Worm (Caenorhabditis elegans) whole organism, L2 larva: ENCODE measurements around the gene rab-35.

Source experiments
- C34F6.9 ChIP-seq: fragments of 150-350 bp; optimal IDR thresholded peaks from 2 replicates; lab custom pipeline; 2014; ENCODE audit warnings: missing biosample characterization, missing genetic modification characterization
- F13H6.1 ChIP-seq: sonication (generic microtip); optimal IDR thresholded peaks from 2 replicates; lab custom pipeline; 2016; ENCODE audit warnings: missing genetic modification characterization, missing compliant biosample characterization
- R02D3.7 ChIP-seq: fragments of 150-350 bp; optimal IDR thresholded peaks from 2 replicates; lab custom pipeline; 2014; ENCODE audit warnings: missing biosample characterization, missing genetic modification characterization
- Y55F3AM.14 ChIP-seq: fragments of 200-800 bp; sonication (Bioruptor generic); optimal IDR thresholded peaks from 2 replicates; lab custom pipeline; 2018; ENCODE audit warnings: mild to moderate bottlenecking, missing genetic modification characterization, missing compliant biosample characterization
- ZK546.5 ChIP-seq: sonication (generic microtip); optimal IDR thresholded peaks from 2 replicates; lab custom pipeline; 2017; ENCODE audit warnings: missing biosample characterization, missing genetic modification characterization
- alr-1 ChIP-seq: fragments of 150-350 bp; optimal IDR thresholded peaks from 2 replicates; lab custom pipeline; 2014; ENCODE audit warnings: missing biosample characterization, missing genetic modification characterization
- ama-1 ChIP-seq: fragments of 150-350 bp; optimal IDR thresholded peaks from 2 replicates; lab custom pipeline; 2018; ENCODE audit warnings: inconsistent platforms
- blmp-1 ChIP-seq: sonication (generic microtip); optimal IDR thresholded peaks from 2 replicates; lab custom pipeline; 2017; ENCODE audit warnings: missing genetic modification characterization, mild to moderate bottlenecking, missing compliant biosample characterization, antibody characterized with exemption, moderate library complexity; ENCODE audit not compliant: insufficient read depth
- ceh-16 ChIP-seq: fragments of 150-350 bp; optimal IDR thresholded peaks from 2 replicates; lab custom pipeline; 2014; ENCODE audit warnings: missing biosample characterization, missing genetic modification characterization
- ceh-82 ChIP-seq: fragments of 150-350 bp; optimal IDR thresholded peaks from 2 replicates; lab custom pipeline; 2014; ENCODE audit warnings: missing biosample characterization, missing genetic modification characterization
- elt-1 ChIP-seq: fragments of 150-350 bp; optimal IDR thresholded peaks from 2 replicates; lab custom pipeline; 2014; ENCODE audit warnings: missing biosample characterization, missing genetic modification characterization
- elt-3 ChIP-seq: sonication (generic microtip); optimal IDR thresholded peaks from 2 replicates; lab custom pipeline; 2017; ENCODE audit warnings: missing biosample characterization, missing genetic modification characterization
- gmeb-1 ChIP-seq: fragments of 150-350 bp; optimal IDR thresholded peaks from 2 replicates; lab custom pipeline; 2014; ENCODE audit warnings: missing biosample characterization, missing genetic modification characterization
- lin-11 ChIP-seq: fragments of 150-350 bp; sonication (generic microtip); optimal IDR thresholded peaks from 2 replicates; lab custom pipeline; 2014; ENCODE audit warnings: missing biosample characterization, missing genetic modification characterization, inconsistent platforms, mixed read lengths
- lin-39 ChIP-seq: fragments of 150-350 bp; optimal IDR thresholded peaks from 2 replicates; lab custom pipeline; 2014; ENCODE audit warnings: missing biosample characterization, missing genetic modification reagents, missing genetic modification characterization
- lsy-2 ChIP-seq, 2 experiments: fragments of 150-350 bp in 1 of 2; sonication (generic microtip) in 1 of 2; optimal IDR thresholded peaks; 2 replicates each; lab custom pipeline; 2014 to 2017; ENCODE audit warnings: missing biosample characterization in 2 of 2, missing genetic modification characterization in 2 of 2
- mdl-1 ChIP-seq, 2 experiments: fragments of 150-350 bp in 1 of 2; sonication (generic microtip) in 1 of 2; optimal IDR thresholded peaks; 2 replicates each; lab custom pipeline; 2017; ENCODE audit warnings: missing biosample characterization in 2 of 2, missing genetic modification characterization in 2 of 2
- nhr-10 ChIP-seq: sonication (generic microtip); optimal IDR thresholded peaks from 2 replicates; lab custom pipeline; 2017; ENCODE audit warnings: missing biosample characterization, missing genetic modification characterization
- nhr-11 ChIP-seq: fragments of 150-350 bp; optimal IDR thresholded peaks from 2 replicates; lab custom pipeline; 2014; ENCODE audit warnings: missing biosample characterization, missing genetic modification characterization
- nhr-12 ChIP-seq: fragments of 150-350 bp; optimal IDR thresholded peaks from 2 replicates; lab custom pipeline; 2014; ENCODE audit warnings: missing biosample characterization, missing genetic modification characterization
- nhr-129 ChIP-seq: fragments of 150-350 bp; optimal IDR thresholded peaks from 2 replicates; lab custom pipeline; 2014; ENCODE audit warnings: missing biosample characterization, missing genetic modification characterization
- nhr-21 ChIP-seq: fragments of 150-350 bp; optimal IDR thresholded peaks from 2 replicates; lab custom pipeline; 2014; ENCODE audit warnings: missing biosample characterization, missing genetic modification characterization
- nhr-23 ChIP-seq: fragments of 150-350 bp; optimal IDR thresholded peaks from 2 replicates; lab custom pipeline; 2014; ENCODE audit warnings: missing biosample characterization, missing genetic modification reagents, missing genetic modification characterization
- nhr-237 ChIP-seq: fragments of 150-350 bp; optimal IDR thresholded peaks from 2 replicates; lab custom pipeline; 2014; ENCODE audit warnings: missing biosample characterization, missing genetic modification characterization
- nhr-25 ChIP-seq: fragments of 150-350 bp; sonication (generic microtip); optimal IDR thresholded peaks from 3 replicates; lab custom pipeline; 2014; ENCODE audit warnings: missing biosample characterization, missing genetic modification characterization
- nhr-6 ChIP-seq: fragments of 150-350 bp; optimal IDR thresholded peaks from 2 replicates; lab custom pipeline; 2014; ENCODE audit warnings: missing biosample characterization, missing genetic modification characterization
- sma-3 ChIP-seq: sonication (generic microtip); optimal IDR thresholded peaks from 2 replicates; lab custom pipeline; 2016; ENCODE audit warnings: missing genetic modification reagents, missing genetic modification characterization, missing compliant biosample characterization
- sma-9 ChIP-seq, 2 experiments: fragments of 150-350 bp in 1 of 2; sonication (generic microtip) in 1 of 2; optimal IDR thresholded peaks; 2 replicates each; lab custom pipeline; 2014 to 2016; ENCODE audit warnings: missing genetic modification characterization in 2 of 2, mild to moderate bottlenecking in 1 of 2, missing biosample characterization in 1 of 2, missing compliant biosample characterization in 1 of 2, missing genetic modification reagents in 1 of 2, moderate library complexity in 1 of 2
- snpc-4 ChIP-seq: fragments of 150-350 bp; optimal IDR thresholded peaks from 2 replicates; lab custom pipeline; 2014; ENCODE audit warnings: missing biosample characterization, missing genetic modification characterization
- unc-55 ChIP-seq: fragments of 150-350 bp; sonication (generic microtip); optimal IDR thresholded peaks from 3 replicates; lab custom pipeline; 2014; ENCODE audit warnings: missing biosample characterization, missing genetic modification reagents, missing genetic modification characterization
- zag-1 ChIP-seq: fragments of 150-350 bp; optimal IDR thresholded peaks from 2 replicates; lab custom pipeline; 2014; ENCODE audit warnings: missing biosample characterization, missing genetic modification characterization
- ztf-1 ChIP-seq: fragments of 200-800 bp; sonication (Bioruptor generic); conservative IDR thresholded peaks from 2 replicates; pipeline ENCODE4 v1.3.6; 2022; ENCODE audit warnings: missing genetic modification characterization, missing compliant biosample characterization
- ztf-11 ChIP-seq: sonication (generic microtip); optimal IDR thresholded peaks from 2 replicates; lab custom pipeline; 2017; ENCODE audit warnings: missing biosample characterization, missing genetic modification characterization
- ztf-4 ChIP-seq: fragments of 150-350 bp; optimal IDR thresholded peaks from 2 replicates; lab custom pipeline; 2014; ENCODE audit warnings: missing biosample characterization, missing genetic modification characterization

Gene rab-35

ce11 chrIII:11286069-11286468 is 25.3 kb downstream of the rab-35 start (continued):
- TF ChIP-seq lsy-2 (tag; optimal IDR thresholded peaks at IDR 0.05; lab: Kevin White, UChicago) (peak in 1 of 2 experiments; percentile 44), lin-11 (no peak), nhr-6 (tag; lab: Kevin White, UChicago) (no peak), zag-1 (tag; lab: Kevin White, UChicago) (no peak)
- TF ChIP-seq, all 48 proteins: peak for 8

DNA sequence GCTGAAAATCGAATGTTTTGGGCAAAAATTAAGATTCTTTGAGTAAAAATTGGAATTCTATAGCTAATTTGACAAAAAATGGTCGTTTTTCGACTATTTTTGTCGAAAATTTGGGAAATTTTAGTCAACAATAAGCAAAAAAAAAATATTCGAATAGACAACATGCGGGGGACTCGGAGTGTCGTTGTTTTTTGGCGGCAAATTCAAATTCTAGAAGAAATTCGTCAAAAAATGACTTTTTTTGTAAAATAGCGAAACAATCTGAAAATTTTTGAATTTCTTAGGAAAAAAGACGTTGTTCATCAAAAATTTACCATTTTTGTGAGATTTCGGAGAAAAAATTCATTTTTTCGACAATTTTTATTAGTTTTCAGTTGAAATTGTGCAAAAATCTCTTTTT is 27.7 kb downstream of the rab-35 start:
- TF ChIP-seq ztf-4 (tag; lab: Kevin White, UChicago) (no peak), nhr-10 (tag; lab: Kevin White, UChicago) (no peak), nhr-6 (tag; lab: Kevin White, UChicago) (no peak), nhr-12 (tag; lab: Kevin White, UChicago) (no peak), unc-55 (GFP tag; lab: Kevin White, UChicago) (no peak), Y55F3AM.14 (GFP tag; lab: Kevin White, UChicago) (no peak), nhr-21 (no peak), nhr-237 (tag; lab: Kevin White, UChicago) (no peak), ceh-82 (tag; lab: Kevin White, UChicago) (no peak), R02D3.7 (tag; lab: Kevin White, UChicago) (no peak), nhr-23 (no peak), F13H6.1 (tag; lab: Kevin White, UChicago) (no peak), ztf-11 (no peak), lin-39 (tag; lab: Kevin White, UChicago) (no peak), blmp-1 (tag; lab: Kevin White, UChicago) (no peak), elt-3 (tag; lab: Kevin White, UChicago) (no peak), sma-9 (GFP tag; optimal IDR thresholded peaks at IDR 0.05; lab: Kevin White, UChicago) (no peak), sma-9 (tag; optimal IDR thresholded peaks at IDR 0.05; lab: Kevin White, UChicago) (no peak), mdl-1 (tag; optimal IDR thresholded peaks at IDR 0.05; lab: Kevin White, UChicago) (no peak), nhr-129 (tag; lab: Kevin White, UChicago) (no peak), gmeb-1 (tag; lab: Kevin White, UChicago) (no peak)

- no peak for TF ChIP-seq ZK546.5 (tag; lab: Kevin White, UChicago)
These were observed 31.4 kb downstream of the rab-35 start for ce11 chrIII:11279954-11280353.

DNA sequence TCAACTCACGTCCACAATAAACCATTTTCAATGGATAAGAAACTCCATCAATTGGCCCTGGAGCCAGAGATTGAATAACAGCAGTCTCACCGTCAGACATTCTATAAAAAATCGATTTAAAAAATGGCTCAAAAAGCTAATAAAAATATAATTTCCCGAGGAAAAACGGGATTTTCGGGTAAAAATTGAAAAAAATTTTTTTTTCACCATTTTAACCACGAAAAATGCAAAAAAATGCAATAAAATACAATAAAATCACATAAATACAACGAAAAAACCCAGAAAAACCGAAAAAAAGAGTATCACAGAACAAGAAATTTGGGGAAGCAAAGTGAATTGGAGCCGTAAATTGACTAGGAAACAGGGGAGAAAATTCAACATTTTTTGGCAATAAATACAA is 32.5 kb downstream of the rab-35 start, which contains the start of gene Y47D3A.21:
Gene Y47D3A.21 (minus strand): TSS at position 101 of the 400 bp plus-strand sequence.
- TF ChIP-seq zag-1 (tag; lab: Kevin White, UChicago) (no peak), blmp-1 (tag; lab: Kevin White, UChicago) (no peak), elt-1 (tag; lab: Kevin White, UChicago) (no peak), sma-3 (no peak), F13H6.1 (tag; lab: Kevin White, UChicago) (no peak), ztf-1 (no peak), ceh-16 (tag; lab: Kevin White, UChicago) (no peak), lin-11 (no peak), nhr-21 (no peak), R02D3.7 (tag; lab: Kevin White, UChicago) (no peak), ama-1 (no peak), nhr-11 (no peak), gmeb-1 (tag; lab: Kevin White, UChicago) (no peak), snpc-4 (no peak), nhr-25 (tag; lab: Kevin White, UChicago) (no peak), ztf-4 (tag; lab: Kevin White, UChicago) (no peak)

ce11 chrIII:11274590-11275116 is 36.7 kb downstream of the rab-35 start, which contains the start of gene Y47D3A.20:
TSS of gene Y47D3A.20 (plus strand) at chrIII:11275066.
- TF ChIP-seq alr-1 (no peak), R02D3.7 (tag; lab: Kevin White, UChicago) (no peak), C34F6.9 (tag; lab: Kevin White, UChicago) (no peak), ZK546.5 (tag; lab: Kevin White, UChicago) (no peak), nhr-12 (tag; lab: Kevin White, UChicago) (no peak)
